Worm (Caenorhabditis elegans): ENCODE data around the gene C50C3.1.

DNA sequence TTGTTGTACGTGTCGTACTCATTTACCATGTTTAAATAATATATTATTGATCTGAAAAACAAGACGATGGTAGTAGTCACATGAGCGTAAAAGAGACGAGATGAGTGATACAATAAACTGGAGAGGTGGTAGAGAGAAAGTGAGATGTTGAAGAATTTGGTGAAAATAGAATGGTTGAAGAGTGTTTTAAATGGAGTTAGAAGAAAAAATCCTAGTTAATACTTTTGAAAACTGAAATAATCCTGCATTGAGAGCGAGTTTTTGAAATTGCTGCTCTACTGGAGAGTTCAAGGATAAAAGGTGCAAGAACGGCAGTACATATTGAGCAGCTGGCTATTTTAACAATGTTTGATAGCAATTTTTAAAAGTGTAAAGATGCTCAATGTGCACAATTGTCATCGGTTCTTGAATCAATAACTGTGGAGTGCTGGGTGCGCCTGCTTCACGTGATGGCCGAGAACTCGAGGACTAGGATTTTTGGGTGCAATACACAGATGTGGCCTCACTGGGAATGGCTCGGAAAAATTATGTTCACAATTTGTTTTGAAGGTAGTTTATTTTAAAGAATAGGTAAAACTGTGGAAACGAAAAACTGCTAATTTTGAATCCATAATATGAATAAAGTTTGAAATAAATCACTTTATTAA is 33.5 kb upstream of the C50C3.1 start, which contains the start of gene atg-13:
- TF ChIP-seq nhr-77 (tag; optimal IDR thresholded peaks at IDR 0.05), result no peak
- TF ChIP-seq snpc-4 (tag; optimal IDR thresholded peaks at IDR 0.05), result no peak
- TF ChIP-seq elt-3 (tag; optimal IDR thresholded peaks at IDR 0.05), result no peak
- no peak for TF ChIP-seq elt-1 (tag; optimal IDR thresholded peaks at IDR 0.05)
- peak in 1 of 2 experiments; percentile 34 for TF ChIP-seq lsy-2 (tag; optimal IDR thresholded peaks at IDR 0.05)
- TF ChIP-seq ama-1 (optimal IDR thresholded peaks at IDR 0.05), result no peak
- TF ChIP-seq blmp-1 (tag; optimal IDR thresholded peaks at IDR 0.05; ENCODE audit: insufficient read depth), result no peak
